Worm (Caenorhabditis elegans): ENCODE data around the gene unc-7.

- TF ChIP-seq zip-2 (tag; optimal IDR thresholded peaks at IDR 0.05): no peak
- TF ChIP-seq ztf-7 (tag; optimal IDR thresholded peaks at IDR 0.05): no peak
- no peak for TF ChIP-seq ceh-62 (tag; optimal IDR thresholded peaks at IDR 0.05)
- TF ChIP-seq nhr-48 (tag; optimal IDR thresholded peaks at IDR 0.05): no peak
- no peak for TF ChIP-seq vab-7 (GFP tag; IDR thresholded peaks at IDR 0.05)
- no peak for TF ChIP-seq nhr-76 (tag; optimal IDR thresholded peaks at IDR 0.05)
- no peak for TF ChIP-seq skn-1 (tag; optimal IDR thresholded peaks at IDR 0.05)
- TF ChIP-seq nhr-77 (tag; optimal IDR thresholded peaks at IDR 0.05): no peak
- TF ChIP-seq nhr-28 (tag; optimal IDR thresholded peaks at IDR 0.05): no peak
- TF ChIP-seq R02D3.7 (tag; optimal IDR thresholded peaks at IDR 0.05): no peak
- no peak for TF ChIP-seq lin-39 (tag; optimal IDR thresholded peaks at IDR 0.05)
- no peak for TF ChIP-seq F44E2.7 (GFP tag; IDR thresholded peaks at IDR 0.05)
These were observed 11.8 kb upstream of the unc-7 start for ce11 chrX:15159362-15159761.

Measured in whole organism, L4 larva.